Fruit fly (Drosophila melanogaster) whole organism, embryonic: Measurements from ENCODE around the gene Ir93a.
A peak's percentile ranks its signal among the peaks of the same experiment; 100 is the strongest.

Experiments
- Awh ChIP-seq: fragments of 200-800 bp; sonication (Bioruptor generic); IDR thresholded peaks from 2 replicates; pipeline ENCODE4, ENCODE4 v1.3.6; 2022; ENCODE audit warnings: missing biosample characterization, missing genetic modification characterization
- CG10267 ChIP-seq: fragments of 200-800 bp; sonication (Bioruptor generic); optimal IDR thresholded peaks from 2 replicates; lab custom pipeline; 2018; ENCODE audit warnings: missing biosample characterization, mild to moderate bottlenecking, missing genetic modification characterization, moderate library complexity
- CG12942 ChIP-seq: fragments of 200-800 bp; sonication (Bioruptor generic); optimal IDR thresholded peaks from 3 replicates; lab custom pipeline; 2016; ENCODE audit warnings: missing biosample characterization, missing genetic modification characterization
- CG13123 ChIP-seq: fragments of 200-800 bp; sonication (Bioruptor generic); optimal IDR thresholded peaks from 2 replicates; lab custom pipeline; 2016; ENCODE audit warnings: missing biosample characterization, missing genetic modification characterization
- CG15479 ChIP-seq: fragments of 200-800 bp; sonication (Bioruptor generic); optimal IDR thresholded peaks from 3 replicates; lab custom pipeline; 2019; ENCODE audit warnings: missing biosample characterization, mild to moderate bottlenecking, missing genetic modification characterization, moderate library complexity
- CG16813 ChIP-seq: fragments of 200-800 bp; sonication (Bioruptor generic); IDR thresholded peaks from 3 replicates; pipeline ENCODE4 v1.3.6; 2022; ENCODE audit warnings: missing biosample characterization, missing genetic modification characterization; ENCODE audit not compliant: partially characterized antibody
- CG16815 ChIP-seq: fragments of 200-800 bp; sonication (Bioruptor generic); optimal IDR thresholded peaks from 3 replicates; lab custom pipeline; 2017; ENCODE audit warnings: missing biosample characterization, mild to moderate bottlenecking, missing genetic modification characterization
- CG17328 ChIP-seq: fragments of 200-800 bp; sonication (Bioruptor generic); IDR thresholded peaks from 2 replicates; pipeline ENCODE4 v1.3.6; 2022; ENCODE audit warnings: missing biosample characterization, missing genetic modification characterization
- CG18262 ChIP-seq: fragments of 200-800 bp; optimal IDR thresholded peaks from 3 replicates; lab custom pipeline; 2019; ENCODE audit warnings: missing biosample characterization, mild to moderate bottlenecking, missing genetic modification characterization, moderate library complexity
- CG2120 ChIP-seq: fragments of 200-800 bp; sonication (Bioruptor generic); optimal IDR thresholded peaks from 3 replicates; lab custom pipeline; 2016; ENCODE audit warnings: missing biosample characterization, missing genetic modification characterization
- CG2202 ChIP-seq: fragments of 200-800 bp; sonication (Bioruptor generic); optimal IDR thresholded peaks from 2 replicates; lab custom pipeline; 2018; ENCODE audit warnings: missing biosample characterization, mild to moderate bottlenecking, missing genetic modification characterization
- CG31365 ChIP-seq: fragments of 200-800 bp; sonication (Bioruptor generic); optimal IDR thresholded peaks from 2 replicates; lab custom pipeline; 2018; ENCODE audit warnings: missing biosample characterization, mild to moderate bottlenecking, missing genetic modification characterization
- CG33557 ChIP-seq: fragments of 200-800 bp; sonication (Bioruptor generic); optimal IDR thresholded peaks from 2 replicates; lab custom pipeline; 2019; ENCODE audit warnings: missing biosample characterization, mild to moderate bottlenecking, missing genetic modification characterization, moderate library complexity
- CG3407 ChIP-seq: fragments of 200-800 bp; sonication (Bioruptor generic); optimal IDR thresholded peaks from 2 replicates; lab custom pipeline; 2018; ENCODE audit warnings: missing biosample characterization, mild to moderate bottlenecking, missing genetic modification characterization
- CG4730 ChIP-seq: fragments of 200-800 bp; sonication (Bioruptor generic); IDR thresholded peaks from 2 replicates; pipeline ENCODE4 v1.3.6; 2022; ENCODE audit warnings: missing biosample characterization, missing genetic modification characterization
- CG8359 ChIP-seq: fragments of 200-800 bp; sonication (Bioruptor generic); optimal IDR thresholded peaks from 2 replicates; lab custom pipeline; 2017; ENCODE audit warnings: missing biosample characterization, mild to moderate bottlenecking, missing genetic modification characterization, borderline replicate concordance
- CG8478 ChIP-seq: fragments of >200 bp; optimal IDR thresholded peaks from 2 replicates; lab custom pipeline; 2018
- CoRest ChIP-seq: fragments of 200-800 bp; sonication (Bioruptor generic); optimal IDR thresholded peaks from 3 replicates; lab custom pipeline; 2018; ENCODE audit warnings: missing biosample characterization, mild to moderate bottlenecking, missing genetic modification characterization, moderate library complexity
- H2.0 ChIP-seq: fragments of 200-800 bp; sonication (Bioruptor generic); IDR thresholded peaks from 2 replicates; pipeline ENCODE4 v1.3.6; 2022; ENCODE audit warnings: missing biosample characterization, missing genetic modification characterization
- HmgD ChIP-seq: fragments of 200-800 bp; sonication (Bioruptor generic); optimal IDR thresholded peaks from 3 replicates; lab custom pipeline; 2016; ENCODE audit warnings: missing biosample characterization, missing genetic modification characterization
- HmgZ ChIP-seq: fragments of 200-800 bp; sonication (Bioruptor generic); optimal IDR thresholded peaks from 2 replicates; lab custom pipeline; 2018; ENCODE audit warnings: missing biosample characterization, mild to moderate bottlenecking, missing genetic modification characterization
- Hr51 ChIP-seq, 2 experiments: fragments of 200-800 bp; sonication (Bioruptor generic); optimal IDR thresholded peaks; 2 replicates in 1 of 2; 3 replicates in 1 of 2; lab custom pipeline; 2016 to 2018; ENCODE audit warnings: missing biosample characterization in 2 of 2, missing genetic modification characterization in 2 of 2, mild to moderate bottlenecking in 1 of 2, moderate library complexity in 1 of 2
- Hsf ChIP-seq: fragments of 200-800 bp; sonication (Bioruptor generic); optimal IDR thresholded peaks from 3 replicates; lab custom pipeline; 2016; ENCODE audit warnings: missing biosample characterization, missing genetic modification characterization
- Lpt ChIP-seq: fragments of >200 bp; optimal IDR thresholded peaks from 2 replicates; lab custom pipeline; 2018; ENCODE audit warnings: missing biosample characterization, missing genetic modification characterization
- MTF-1 ChIP-seq: fragments of 200-800 bp; sonication (Bioruptor generic); optimal IDR thresholded peaks from 2 replicates; lab custom pipeline; 2018; ENCODE audit warnings: missing biosample characterization, mild to moderate bottlenecking, missing genetic modification characterization, borderline replicate concordance
- Mrtf ChIP-seq: fragments of 200-800 bp; sonication (Bioruptor generic); IDR thresholded peaks from 3 replicates; pipeline ENCODE4 v1.3.6; 2022; ENCODE audit warnings: missing biosample characterization, missing genetic modification characterization
- NK7.1 ChIP-seq: fragments of 200-800 bp; sonication (Bioruptor generic); optimal IDR thresholded peaks from 3 replicates; lab custom pipeline; 2016; ENCODE audit warnings: missing biosample characterization, missing genetic modification characterization
- Optix ChIP-seq: fragments of 200-800 bp; sonication (Bioruptor generic); IDR thresholded peaks from 3 replicates; pipeline ENCODE4 v1.3.6; 2022; ENCODE audit warnings: missing biosample characterization, missing genetic modification characterization
- Poxn ChIP-seq: fragments of 200-800 bp; sonication (Bioruptor generic); IDR thresholded peaks from 2 replicates; pipeline ENCODE4 v1.3.6; 2022; ENCODE audit warnings: missing biosample characterization, missing genetic modification characterization
- TFAM ChIP-seq: fragments of 200-800 bp; sonication (Bioruptor generic); optimal IDR thresholded peaks from 2 replicates; lab custom pipeline; 2017; ENCODE audit warnings: missing biosample characterization, missing genetic modification characterization, inconsistent platforms
- Xrp1 ChIP-seq: fragments of 200-800 bp; sonication (Bioruptor generic); IDR thresholded peaks from 2 replicates; pipeline ENCODE4 v1.3.6; 2022; ENCODE audit warnings: missing biosample characterization, missing genetic modification characterization
- ash1 ChIP-seq: fragments of 200-800 bp; sonication (Bioruptor generic); optimal IDR thresholded peaks from 2 replicates; lab custom pipeline; 2018; ENCODE audit warnings: missing biosample characterization, mild to moderate bottlenecking, missing genetic modification characterization
- bab2 ChIP-seq: fragments of 200-800 bp; sonication (Bioruptor generic); optimal IDR thresholded peaks from 2 replicates; lab custom pipeline; 2016; ENCODE audit warnings: missing biosample characterization, missing genetic modification characterization
- bcd ChIP-seq: fragments of 200-800 bp; sonication (Bioruptor generic); optimal IDR thresholded peaks from 2 replicates; lab custom pipeline; 2017; ENCODE audit warnings: missing biosample characterization, mild to moderate bottlenecking, missing genetic modification characterization
- chm ChIP-seq: fragments of 200-800 bp; sonication (Bioruptor generic); IDR thresholded peaks from 2 replicates; pipeline ENCODE4 v1.3.6; 2022; ENCODE audit warnings: missing biosample characterization, missing genetic modification characterization
- chn ChIP-seq: fragments of 200-800 bp; sonication (Bioruptor generic); optimal IDR thresholded peaks from 2 replicates; lab custom pipeline; 2016; ENCODE audit warnings: missing biosample characterization, missing genetic modification characterization
- ci ChIP-seq: fragments of 200-800 bp; sonication (Bioruptor generic); IDR thresholded peaks from 3 replicates; pipeline ENCODE4 v1.3.6; 2022; ENCODE audit warnings: missing biosample characterization, missing genetic modification characterization
- ewg ChIP-seq: fragments of 200-800 bp; sonication (Bioruptor generic); optimal IDR thresholded peaks from 3 replicates; lab custom pipeline; 2017; ENCODE audit warnings: mild to moderate bottlenecking, missing biosample characterization, missing genetic modification reagents, missing genetic modification characterization
- gem ChIP-seq: fragments of 200-800 bp; sonication (Bioruptor generic); optimal IDR thresholded peaks from 2 replicates; lab custom pipeline; 2019; ENCODE audit warnings: missing biosample characterization, mild to moderate bottlenecking, missing genetic modification characterization, moderate library complexity
- gfzf ChIP-seq: fragments of 200-800 bp; sonication (Bioruptor generic); optimal IDR thresholded peaks from 2 replicates; lab custom pipeline; 2016; ENCODE audit warnings: missing biosample characterization, mild to moderate bottlenecking, missing genetic modification characterization, moderate library complexity
- gsb-n ChIP-seq: fragments of 200-800 bp; sonication (Bioruptor generic); optimal IDR thresholded peaks from 3 replicates; lab custom pipeline; 2018; ENCODE audit warnings: missing biosample characterization, mild to moderate bottlenecking, missing genetic modification characterization
- hth ChIP-seq: fragments of >200 bp; optimal IDR thresholded peaks from 2 replicates; lab custom pipeline; 2017; ENCODE audit warnings: inconsistent platforms
- kay ChIP-seq: fragments of 200-800 bp; sonication (Bioruptor generic); optimal IDR thresholded peaks from 2 replicates; lab custom pipeline; 2016; ENCODE audit warnings: missing biosample characterization, missing genetic modification characterization
- lilli ChIP-seq: fragments of 200-800 bp; sonication (Bioruptor generic); optimal IDR thresholded peaks from 3 replicates; lab custom pipeline; 2016; ENCODE audit warnings: missing biosample characterization, missing genetic modification characterization
- lola ChIP-seq, 3 experiments: fragments of >200 bp in 2 of 3; fragments of 200-800 bp in 1 of 3; sonication (Bioruptor generic) in 1 of 3; optimal IDR thresholded peaks; 2 replicates each; lab custom pipeline; 2017 to 2019; ENCODE audit warnings: missing biosample characterization in 3 of 3, missing genetic modification characterization in 3 of 3, mild to moderate bottlenecking in 1 of 3, moderate library complexity in 1 of 3
- nerfin-1 ChIP-seq: fragments of 200-800 bp; sonication (Bioruptor generic); optimal IDR thresholded peaks from 3 replicates; lab custom pipeline; 2019; ENCODE audit warnings: missing biosample characterization, mild to moderate bottlenecking, missing genetic modification characterization, moderate library complexity
- p53 ChIP-seq: fragments of 200-800 bp; sonication (Bioruptor generic); optimal IDR thresholded peaks from 2 replicates; lab custom pipeline; 2016; ENCODE audit warnings: missing biosample characterization, missing genetic modification characterization
- pita ChIP-seq: fragments of 200-800 bp; sonication (Bioruptor generic); optimal IDR thresholded peaks from 2 replicates; lab custom pipeline; 2017; ENCODE audit warnings: missing biosample characterization, mild to moderate bottlenecking, missing genetic modification characterization
- rib ChIP-seq: fragments of 200-800 bp; sonication (Bioruptor generic); IDR thresholded peaks from 2 replicates; pipeline ENCODE4 v1.3.6; 2022; ENCODE audit warnings: missing biosample characterization, missing genetic modification characterization
- sima ChIP-seq: fragments of 200-800 bp; sonication (Bioruptor generic); optimal IDR thresholded peaks from 2 replicates; lab custom pipeline; 2016; ENCODE audit warnings: missing biosample characterization, missing genetic modification characterization

Ir93a gene

DNA sequence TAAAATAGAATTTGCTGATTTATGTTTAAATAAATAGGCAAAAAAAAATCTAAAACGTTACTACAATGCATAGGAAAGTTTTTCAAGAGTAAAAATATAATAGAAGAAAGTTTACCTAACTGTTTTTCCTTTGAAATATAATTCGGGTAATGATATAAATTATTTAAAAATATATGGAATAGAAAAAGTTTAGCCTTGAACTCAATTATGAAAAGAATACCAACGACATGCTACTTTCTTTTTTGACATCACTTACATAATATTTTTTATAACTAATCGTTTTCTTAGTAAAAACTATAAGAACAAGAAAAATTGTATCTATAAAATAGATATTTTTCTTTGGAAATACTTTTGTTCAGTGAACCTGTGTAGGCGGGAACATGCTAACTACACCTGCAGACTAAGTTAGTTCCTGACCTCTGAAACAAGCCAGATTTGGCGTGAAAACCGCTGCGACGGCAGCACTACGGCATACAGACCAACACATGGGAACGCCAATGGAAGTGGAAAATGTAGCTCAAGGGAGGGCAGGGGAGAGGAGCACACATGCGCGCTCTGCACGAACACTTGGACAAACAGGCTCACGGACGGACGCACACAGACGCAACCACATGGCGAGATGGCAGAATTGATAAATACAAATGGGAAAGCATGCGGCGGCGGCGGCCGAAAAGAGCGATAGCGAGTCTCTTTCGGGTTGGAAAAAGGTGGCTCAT, 30.2 kb downstream of the Ir93a start (continued):
- peak; percentile 41 for TF ChIP-seq CG16815
- TF ChIP-seq Mrtf (GFP tag; lab: Robert Waterston, UW): no peak
- no peak for TF ChIP-seq Poxn (GFP tag; lab: Robert Waterston, UW)
- TF ChIP-seq rib (GFP tag; lab: Robert Waterston, UW): peak; percentile 93
- TF ChIP-seq Hr51 (GFP tag; optimal IDR thresholded peaks at IDR 0.05; lab: Kevin White, UChicago): peak in 1 of 2 experiments; percentile 30
- no peak for TF ChIP-seq Xrp1
- no peak for TF ChIP-seq CG8478
- TF ChIP-seq p53 (GFP tag; lab: Kevin White, UChicago): no peak
- peak; percentile 54 for TF ChIP-seq ewg (GFP tag; lab: Kevin White, UChicago)
- TF ChIP-seq nerfin-1: no peak
- no peak for TF ChIP-seq lilli (GFP tag; lab: Kevin White, UChicago)
- TF ChIP-seq CG16813: no peak; the same call in 2 of the 3 replicates
- TF ChIP-seq CG31365 (tag; lab: Kevin White, UChicago): no peak
- TF ChIP-seq H2.0 (GFP tag; lab: Robert Waterston, UW): no peak
- TF ChIP-seq CG4730: no peak
- TF ChIP-seq Optix (GFP tag; lab: Robert Waterston, UW): no peak
- no peak for TF ChIP-seq CG2120 (GFP tag; lab: Kevin White, UChicago)
- TF ChIP-seq HmgD (GFP tag; lab: Kevin White, UChicago): no peak
- TF ChIP-seq Awh (GFP tag; lab: Robert Waterston, UW): no peak
- TF ChIP-seq kay: no peak
- no peak for TF ChIP-seq MTF-1
- TF ChIP-seq lola (GFP tag; optimal IDR thresholded peaks at IDR 0.05; lab: Kevin White, UChicago): peak in 1 of 3 experiments; percentile 50
- TF ChIP-seq bcd (GFP tag; lab: Kevin White, UChicago): peak; percentile 25
- TF ChIP-seq CG15479 (GFP tag; lab: Kevin White, UChicago): peak; percentile 79
- no peak for TF ChIP-seq chn (GFP tag; lab: Kevin White, UChicago)
- no peak for TF ChIP-seq CG17328 (GFP tag; lab: Robert Waterston, UW)
- TF ChIP-seq pita (GFP tag; lab: Kevin White, UChicago): no peak
- TF ChIP-seq CG33557 (GFP tag; lab: Kevin White, UChicago): no peak
- no peak for TF ChIP-seq NK7.1 (GFP tag; lab: Kevin White, UChicago)
- TF ChIP-seq ash1 (GFP tag; lab: Kevin White, UChicago): no peak
- peak; percentile 13 for TF ChIP-seq CG3407
- no peak for TF ChIP-seq Hsf (GFP tag; lab: Kevin White, UChicago)
- TF ChIP-seq gsb-n: no peak
- TF ChIP-seq chm (GFP tag; lab: Robert Waterston, UW): no peak; the same call in 1 of the 2 replicates
- TF ChIP-seq CG8359 (GFP tag; lab: Kevin White, UChicago): no peak
- TF ChIP-seq ci (GFP tag; lab: Robert Waterston, UW): peak; percentile 76; the same call in 2 of the 3 replicates
- peak; percentile 12 for TF ChIP-seq CG10267 (tag; lab: Kevin White, UChicago)
- TF ChIP-seq CG12942 (GFP tag; lab: Kevin White, UChicago): no peak
- no peak for TF ChIP-seq CG13123 (GFP tag; lab: Kevin White, UChicago)
- TF ChIP-seq bab2 (GFP tag; lab: Kevin White, UChicago): no peak
- peak; percentile 61 for TF ChIP-seq gem (tag; lab: Kevin White, UChicago)
- TF ChIP-seq HmgZ (tag; lab: Kevin White, UChicago): peak; percentile 62
- no peak for TF ChIP-seq hth (lab: Kevin White, UChicago)
- no peak for TF ChIP-seq gfzf (GFP tag; lab: Kevin White, UChicago)
- no peak for TF ChIP-seq sima (GFP tag; lab: Kevin White, UChicago)
- TF ChIP-seq Lpt: no peak
- TF ChIP-seq CG18262 (tag; lab: Kevin White, UChicago): peak; percentile 57
- TF ChIP-seq TFAM: no peak
- TF ChIP-seq CG2202 (tag; lab: Kevin White, UChicago): no peak
- TF ChIP-seq CoRest: peak; percentile 53
